Worm (Caenorhabditis elegans) whole organism, L2 larva: ENCODE results near the gene clc-10.

Source experiments
- F13H6.1 ChIP-seq: sonication (generic microtip); optimal IDR thresholded peaks from 2 replicates; lab custom pipeline; 2016; ENCODE audit warnings: missing genetic modification characterization, missing compliant biosample characterization
- Y55F3AM.14 ChIP-seq: fragments of 200-800 bp; sonication (Bioruptor generic); optimal IDR thresholded peaks from 2 replicates; lab custom pipeline; 2018; ENCODE audit warnings: mild to moderate bottlenecking, missing genetic modification characterization, missing compliant biosample characterization
- ama-1 ChIP-seq: fragments of 150-350 bp; optimal IDR thresholded peaks from 2 replicates; lab custom pipeline; 2018; ENCODE audit warnings: inconsistent platforms
- blmp-1 ChIP-seq: sonication (generic microtip); optimal IDR thresholded peaks from 2 replicates; lab custom pipeline; 2017; ENCODE audit warnings: missing genetic modification characterization, mild to moderate bottlenecking, missing compliant biosample characterization, antibody characterized with exemption, moderate library complexity; ENCODE audit not compliant: insufficient read depth
- crh-2 ChIP-seq: sonication (generic microtip); optimal IDR thresholded peaks from 2 replicates; lab custom pipeline; 2017; ENCODE audit warnings: missing biosample characterization, missing genetic modification characterization
- egl-27 ChIP-seq: sonication (generic microtip); optimal IDR thresholded peaks from 3 replicates; lab custom pipeline; 2017; ENCODE audit warnings: missing biosample characterization, missing genetic modification reagents, missing genetic modification characterization
- elt-1 ChIP-seq: fragments of 150-350 bp; optimal IDR thresholded peaks from 2 replicates; lab custom pipeline; 2014; ENCODE audit warnings: missing biosample characterization, missing genetic modification characterization
- elt-3 ChIP-seq: sonication (generic microtip); optimal IDR thresholded peaks from 2 replicates; lab custom pipeline; 2017; ENCODE audit warnings: missing biosample characterization, missing genetic modification characterization
- fos-1 ChIP-seq: fragments of 150-350 bp; optimal IDR thresholded peaks from 2 replicates; lab custom pipeline; 2014; ENCODE audit warnings: missing biosample characterization, missing genetic modification characterization
- lin-13 ChIP-seq: fragments of 150-350 bp; optimal IDR thresholded peaks from 2 replicates; lab custom pipeline; 2014; ENCODE audit warnings: missing biosample characterization, missing genetic modification reagents, missing genetic modification characterization
- lin-39 ChIP-seq: fragments of 150-350 bp; optimal IDR thresholded peaks from 2 replicates; lab custom pipeline; 2014; ENCODE audit warnings: missing biosample characterization, missing genetic modification reagents, missing genetic modification characterization
- mdl-1 ChIP-seq, 2 experiments: fragments of 150-350 bp in 1 of 2; sonication (generic microtip) in 1 of 2; optimal IDR thresholded peaks; 2 replicates each; lab custom pipeline; 2017; ENCODE audit warnings: missing biosample characterization in 2 of 2, missing genetic modification characterization in 2 of 2
- nhr-11 ChIP-seq: fragments of 150-350 bp; optimal IDR thresholded peaks from 2 replicates; lab custom pipeline; 2014; ENCODE audit warnings: missing biosample characterization, missing genetic modification characterization
- nhr-12 ChIP-seq: fragments of 150-350 bp; optimal IDR thresholded peaks from 2 replicates; lab custom pipeline; 2014; ENCODE audit warnings: missing biosample characterization, missing genetic modification characterization
- nhr-129 ChIP-seq: fragments of 150-350 bp; optimal IDR thresholded peaks from 2 replicates; lab custom pipeline; 2014; ENCODE audit warnings: missing biosample characterization, missing genetic modification characterization
- nhr-21 ChIP-seq: fragments of 150-350 bp; optimal IDR thresholded peaks from 2 replicates; lab custom pipeline; 2014; ENCODE audit warnings: missing biosample characterization, missing genetic modification characterization
- nhr-237 ChIP-seq: fragments of 150-350 bp; optimal IDR thresholded peaks from 2 replicates; lab custom pipeline; 2014; ENCODE audit warnings: missing biosample characterization, missing genetic modification characterization
- nhr-25 ChIP-seq: fragments of 150-350 bp; sonication (generic microtip); optimal IDR thresholded peaks from 3 replicates; lab custom pipeline; 2014; ENCODE audit warnings: missing biosample characterization, missing genetic modification characterization
- nhr-6 ChIP-seq: fragments of 150-350 bp; optimal IDR thresholded peaks from 2 replicates; lab custom pipeline; 2014; ENCODE audit warnings: missing biosample characterization, missing genetic modification characterization
- nhr-77 ChIP-seq: fragments of 150-350 bp; optimal IDR thresholded peaks from 2 replicates; lab custom pipeline; 2014; ENCODE audit warnings: missing biosample characterization, missing genetic modification characterization
- peb-1 ChIP-seq: fragments of 150-350 bp; optimal IDR thresholded peaks from 2 replicates; lab custom pipeline; 2014; ENCODE audit warnings: missing biosample characterization, missing genetic modification characterization
- skn-1 ChIP-seq: sonication (generic microtip); optimal IDR thresholded peaks from 2 replicates; lab custom pipeline; 2017; ENCODE audit warnings: missing biosample characterization, missing genetic modification characterization
- sma-3 ChIP-seq: sonication (generic microtip); optimal IDR thresholded peaks from 2 replicates; lab custom pipeline; 2016; ENCODE audit warnings: missing genetic modification reagents, missing genetic modification characterization, missing compliant biosample characterization
- sma-9 ChIP-seq, 2 experiments: fragments of 150-350 bp in 1 of 2; sonication (generic microtip) in 1 of 2; optimal IDR thresholded peaks; 2 replicates each; lab custom pipeline; 2014 to 2016; ENCODE audit warnings: missing genetic modification characterization in 2 of 2, mild to moderate bottlenecking in 1 of 2, missing biosample characterization in 1 of 2, missing compliant biosample characterization in 1 of 2, missing genetic modification reagents in 1 of 2, moderate library complexity in 1 of 2
- snpc-4 ChIP-seq: fragments of 150-350 bp; optimal IDR thresholded peaks from 2 replicates; lab custom pipeline; 2014; ENCODE audit warnings: missing biosample characterization, missing genetic modification characterization
- unc-55 ChIP-seq: fragments of 150-350 bp; sonication (generic microtip); optimal IDR thresholded peaks from 3 replicates; lab custom pipeline; 2014; ENCODE audit warnings: missing biosample characterization, missing genetic modification reagents, missing genetic modification characterization
- unc-62 ChIP-seq: fragments of 150-350 bp; optimal IDR thresholded peaks from 2 replicates; lab custom pipeline; 2014; ENCODE audit warnings: missing biosample characterization, missing genetic modification reagents, missing genetic modification characterization
- ztf-4 ChIP-seq: fragments of 150-350 bp; optimal IDR thresholded peaks from 2 replicates; lab custom pipeline; 2014; ENCODE audit warnings: missing biosample characterization, missing genetic modification characterization

clc-10 gene

ce11 chrIII:6087705-6088359 lies 31.0 kb downstream of the clc-10 start, which contains the start of gene wht-1:
Gene wht-1, minus strand, starts transcription at chrIII:6087755.
- TF ChIP-seq crh-2 (tag; lab: Kevin White, UChicago) (peak; percentile 6), egl-27 (tag; lab: Kevin White, UChicago) (no peak), fos-1 (peak; percentile 52), F13H6.1 (tag; lab: Kevin White, UChicago) (no peak), skn-1 (tag; lab: Kevin White, UChicago) (peak; percentile 65), nhr-11 (no peak), sma-3 (GFP tag; lab: Kevin White, UChicago) (no peak), peb-1 (tag; lab: Kevin White, UChicago) (no peak)

ce11 chrIII:6095654-6096053 lies 38.8 kb downstream of the clc-10 start:
- TF ChIP-seq peb-1 (tag; lab: Kevin White, UChicago) (no peak), blmp-1 (tag; lab: Kevin White, UChicago) (peak; percentile 25), lin-13 (no peak)
- TF ChIP-seq, all 48 proteins: peak for 1

DNA sequence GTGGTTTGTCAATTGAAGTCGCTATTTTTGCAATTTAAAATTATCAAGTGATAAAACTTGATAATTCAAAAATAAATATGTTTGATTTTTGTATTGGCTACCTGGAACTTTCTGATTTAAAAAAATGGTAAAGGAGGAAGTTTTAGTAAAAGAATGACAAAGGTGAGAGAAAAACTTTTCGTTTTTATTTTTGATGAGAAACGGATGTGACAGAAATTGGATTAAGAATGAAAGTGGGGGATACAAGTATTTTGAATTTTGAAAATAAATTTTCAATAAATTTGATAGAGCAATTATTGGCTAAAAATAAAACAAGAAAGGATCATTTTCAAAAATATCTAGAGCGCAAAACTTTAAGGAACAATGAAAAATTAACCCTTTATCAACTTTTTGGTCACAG lies 45.9 kb downstream of the clc-10 start, which contains the start of gene C05D10.4:
Gene C05D10.4, minus strand, starts transcription at position 101 of the 400 bp plus-strand sequence.
- no peak for TF ChIP-seq unc-55
- no peak for TF ChIP-seq nhr-11
- no peak for TF ChIP-seq ama-1 (lab: Kevin White, UChicago)
- no peak for TF ChIP-seq sma-9 (GFP tag; optimal IDR thresholded peaks at IDR 0.05; lab: Kevin White, UChicago)
- TF ChIP-seq sma-9 (tag; optimal IDR thresholded peaks at IDR 0.05; lab: Kevin White, UChicago) = no peak
- no peak for TF ChIP-seq ztf-4 (tag; lab: Kevin White, UChicago)
- TF ChIP-seq nhr-12 (tag; lab: Kevin White, UChicago) = no peak
- no peak for TF ChIP-seq Y55F3AM.14 (GFP tag; lab: Kevin White, UChicago)
- TF ChIP-seq peb-1 (tag; lab: Kevin White, UChicago) = no peak
- no peak for TF ChIP-seq snpc-4 (tag; lab: Kevin White, UChicago)
- no peak for TF ChIP-seq nhr-237 (tag; lab: Kevin White, UChicago)
- no peak for TF ChIP-seq nhr-77 (tag; lab: Kevin White, UChicago)
- no peak for TF ChIP-seq mdl-1 (tag; optimal IDR thresholded peaks at IDR 0.05; lab: Kevin White, UChicago)
- no peak for TF ChIP-seq nhr-6 (tag; lab: Kevin White, UChicago)
- TF ChIP-seq skn-1 (tag; lab: Kevin White, UChicago) = no peak
- TF ChIP-seq elt-1 (tag; lab: Kevin White, UChicago) = no peak
- TF ChIP-seq nhr-21 (tag; lab: Kevin White, UChicago) = no peak
- TF ChIP-seq blmp-1 (tag; lab: Kevin White, UChicago) = no peak
- no peak for TF ChIP-seq elt-3 (tag; lab: Kevin White, UChicago)
- no peak for TF ChIP-seq nhr-129 (tag; lab: Kevin White, UChicago)
- no peak for TF ChIP-seq nhr-25

DNA sequence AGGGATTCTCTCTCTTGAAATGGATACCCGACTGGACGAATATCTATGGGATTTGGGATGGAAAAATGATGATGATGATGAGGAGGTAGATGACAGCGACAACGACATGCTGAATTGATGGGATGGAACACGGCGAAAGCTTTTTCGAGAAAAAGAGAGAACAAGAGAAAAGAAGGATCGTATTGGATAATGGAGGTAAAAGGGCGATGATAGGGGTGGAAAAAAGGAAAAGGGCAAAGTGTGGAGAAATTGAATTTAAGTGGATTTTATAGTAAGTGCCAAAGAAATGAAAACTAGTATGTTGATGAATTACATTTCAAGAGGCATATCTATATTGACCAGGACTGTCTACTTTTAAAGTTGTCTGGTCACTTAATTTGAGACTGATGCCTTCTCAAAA lies 49.0 kb downstream of the clc-10 start:
- TF ChIP-seq unc-62 (GFP tag; lab: Kevin White, UChicago) (no peak), lin-39 (no peak)
